Fruit fly (Drosophila melanogaster): ENCODE measurements around the gene CG43389.

- TF ChIP-seq CG8478 (optimal IDR thresholded peaks at IDR 0.05) = no peak
- no peak for TF ChIP-seq psq (optimal IDR thresholded peaks at IDR 0.05)
- no peak for TF ChIP-seq usp (GFP tag; optimal IDR thresholded peaks at IDR 0.05)
- TF ChIP-seq pan (optimal IDR thresholded peaks at IDR 0.05) = no peak
Observed at dm6 chr3L:3283264-3283663, 35.4 kb downstream of the CG43389 start.

Data from whole organism.